Worm (Caenorhabditis elegans) whole organism, L4 larva: Measurements from ENCODE around the gene nas-11.

Source experiments
- aly-2 ChIP-seq: sonication (generic microtip); optimal IDR thresholded peaks from 2 replicates; lab custom pipeline; 2018; ENCODE audit warnings: missing biosample characterization, missing genetic modification characterization
- ceh-44 ChIP-seq: fragments of 200-800 bp; sonication (Bioruptor generic); IDR thresholded peaks from 2 replicates; pipeline ENCODE4 v1.3.6; 2022; ENCODE audit warnings: missing genetic modification reagents, missing genetic modification characterization, missing compliant biosample characterization
- ceh-82 ChIP-seq: sonication (generic microtip); optimal IDR thresholded peaks from 2 replicates; lab custom pipeline; 2017; ENCODE audit warnings: missing biosample characterization, missing genetic modification characterization
- daf-12 ChIP-seq: fragments of 150-350 bp; optimal IDR thresholded peaks from 2 replicates; lab custom pipeline; 2014; ENCODE audit warnings: missing biosample characterization, missing genetic modification reagents, missing genetic modification characterization
- fkh-10 ChIP-seq: fragments of 150-350 bp; optimal IDR thresholded peaks from 2 replicates; lab custom pipeline; 2014; ENCODE audit warnings: missing biosample characterization, missing genetic modification reagents, missing genetic modification characterization
- nhr-10 ChIP-seq: fragments of 150-350 bp; optimal IDR thresholded peaks from 2 replicates; lab custom pipeline; 2014; ENCODE audit warnings: missing biosample characterization, missing genetic modification characterization
- nhr-11 ChIP-seq: fragments of 150-350 bp; optimal IDR thresholded peaks from 2 replicates; lab custom pipeline; 2014; ENCODE audit warnings: missing biosample characterization, missing genetic modification characterization
- nhr-237 ChIP-seq: sonication (generic microtip); optimal IDR thresholded peaks from 2 replicates; lab custom pipeline; 2017; ENCODE audit warnings: missing biosample characterization, missing genetic modification characterization
- nhr-28 ChIP-seq: fragments of 150-350 bp; optimal IDR thresholded peaks from 2 replicates; lab custom pipeline; 2014; ENCODE audit warnings: missing biosample characterization, missing genetic modification characterization
- pha-4 ChIP-seq, 2 experiments: fragments of 150-350 bp in 1 of 2; fragments of 200-800 bp in 1 of 2; sonication (Bioruptor generic) in 1 of 2; IDR thresholded peaks in 1 of 2; optimal IDR thresholded peaks in 1 of 2; 2 replicates each; pipeline versions ENCODE4 v1.3.6 to Lab custom; 2014 to 2022; ENCODE audit warnings: missing genetic modification characterization in 2 of 2, missing genetic modification reagents in 2 of 2, missing biosample characterization in 1 of 2, missing compliant biosample characterization in 1 of 2
- snpc-4 ChIP-seq: fragments of 150-350 bp; optimal IDR thresholded peaks from 2 replicates; lab custom pipeline; 2014; ENCODE audit warnings: missing biosample characterization, missing genetic modification characterization
- tag-97 ChIP-seq: fragments of 200-800 bp; sonication (Bioruptor generic); IDR thresholded peaks from 2 replicates; pipeline ENCODE4 v1.3.6; 2022; ENCODE audit warnings: missing genetic modification characterization, missing compliant biosample characterization
- unc-39 ChIP-seq: sonication (generic microtip); optimal IDR thresholded peaks from 2 replicates; lab custom pipeline; 2017; ENCODE audit warnings: missing biosample characterization, missing genetic modification characterization

DNA sequence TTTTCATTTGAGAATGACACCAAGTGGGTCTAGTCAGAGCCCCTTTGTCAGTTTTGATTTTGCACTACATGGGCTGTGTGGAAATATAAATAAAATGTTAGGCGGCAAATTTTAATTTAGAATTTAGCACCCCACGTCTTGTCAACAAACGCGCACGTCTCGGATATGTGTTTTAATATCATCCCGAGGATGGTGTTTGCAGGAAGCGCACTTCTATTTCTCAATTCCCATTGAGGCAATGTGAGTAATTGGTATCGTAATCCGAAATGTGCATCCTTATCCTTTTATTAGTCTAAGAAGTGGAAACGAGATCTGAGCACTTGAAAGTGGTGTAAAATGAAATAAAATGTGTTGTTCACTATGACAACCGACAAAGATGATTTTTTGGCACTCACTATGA is 25.6 kb upstream of the nas-11 start:
- TF ChIP-seq snpc-4 (tag; lab: Kevin White, UChicago) (no peak), fkh-10 (no peak), nhr-11 (tag; lab: Kevin White, UChicago) (no peak), tag-97 (no peak), nhr-28 (tag; lab: Kevin White, UChicago) (no peak), daf-12 (tag; lab: Kevin White, UChicago) (no peak), unc-39 (tag; lab: Kevin White, UChicago) (no peak), ceh-44 (GFP tag; lab: Robert Waterston, UW) (no peak), pha-4 (GFP tag; IDR thresholded peaks at IDR 0.05; lab: Robert Waterston, UW) (no peak), pha-4 (tag; optimal IDR thresholded peaks at IDR 0.05; lab: Kevin White, UChicago) (no peak), nhr-237 (no peak), ceh-82 (tag; lab: Kevin White, UChicago) (no peak), nhr-10 (tag; lab: Kevin White, UChicago) (no peak), aly-2 (tag; lab: Kevin White, UChicago) (no peak)
